Fruit fly (Drosophila melanogaster): ENCODE measurements around the gene Cpsf100.
A peak's percentile ranks its signal among the peaks of the same experiment; 100 is the strongest.

Cpsf100 gene

DNA sequence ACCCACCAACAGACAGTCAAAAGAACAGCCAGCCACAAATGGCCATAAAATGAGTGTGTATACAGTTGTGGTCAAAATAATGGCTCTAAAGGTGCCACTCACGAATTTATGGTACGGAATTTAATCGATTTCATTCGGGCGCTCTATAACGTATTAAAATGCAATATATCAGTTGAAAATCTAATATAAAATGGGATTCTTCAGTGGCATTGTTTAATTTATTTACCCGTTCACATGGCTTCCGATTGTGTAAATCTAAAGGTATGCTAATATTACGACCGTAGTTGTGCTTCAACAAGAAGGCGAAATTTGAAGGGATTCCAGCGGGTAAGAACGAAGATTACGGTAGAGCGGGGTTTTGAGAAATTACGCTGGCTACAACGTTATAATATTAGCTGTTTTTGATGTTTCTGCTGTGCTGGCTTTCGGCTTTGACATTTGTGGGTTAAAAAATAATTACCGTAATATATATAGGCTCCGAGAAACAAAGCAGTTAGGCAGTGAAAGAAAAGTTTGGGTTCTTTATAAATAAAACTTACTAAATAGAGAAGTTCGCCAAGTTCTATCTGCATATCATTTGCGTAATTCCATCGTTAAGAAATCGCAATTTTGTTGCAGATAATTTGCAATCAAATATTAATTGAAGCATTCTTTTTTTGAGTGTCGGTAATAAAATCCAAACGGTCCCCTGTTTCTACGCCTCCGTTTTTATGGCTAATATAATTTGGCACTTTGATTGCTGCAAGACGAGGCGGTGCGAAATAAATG, 41.4 kb downstream of the Cpsf100 start (continued):
- TF ChIP-seq CG10631 (GFP tag; optimal IDR thresholded peaks at IDR 0.05) (peak; percentile 5), CG34406 (GFP tag; optimal IDR thresholded peaks at IDR 0.05) (no peak), eg (GFP tag; IDR thresholded peaks at IDR 0.05) (peak; percentile 29; the same call in 1 of the 3 replicates), CG11902 (GFP tag; optimal IDR thresholded peaks at IDR 0.05) (no peak), Hr38 (GFP tag; optimal IDR thresholded peaks at IDR 0.05) (no peak), Lpt (GFP tag; optimal IDR thresholded peaks at IDR 0.05) (no peak), CG6163 (GFP tag; IDR thresholded peaks at IDR 0.05) (no peak), CG10669 (GFP tag; optimal IDR thresholded peaks at IDR 0.05) (peak; percentile 15), CG32006 (GFP tag; optimal IDR thresholded peaks at IDR 0.05) (peak; percentile 39), CG6808 (GFP tag; optimal IDR thresholded peaks at IDR 0.05) (peak; percentile 7), fkh (GFP tag; optimal IDR thresholded peaks at IDR 0.05) (no peak), OdsH (GFP tag; optimal IDR thresholded peaks at IDR 0.05) (no peak), CG11762 (GFP tag; optimal IDR thresholded peaks at IDR 0.05; ENCODE audit: insufficient read depth) (no peak), Sox14 (GFP tag; optimal IDR thresholded peaks at IDR 0.05) (peak; percentile 25), acj6 (GFP tag; optimal IDR thresholded peaks at IDR 0.05) (peak; percentile 8), CG8119 (GFP tag; IDR thresholded peaks at IDR 0.05) (no peak), Hr39 (GFP tag; optimal IDR thresholded peaks at IDR 0.05) (peak; percentile 66)

DNA sequence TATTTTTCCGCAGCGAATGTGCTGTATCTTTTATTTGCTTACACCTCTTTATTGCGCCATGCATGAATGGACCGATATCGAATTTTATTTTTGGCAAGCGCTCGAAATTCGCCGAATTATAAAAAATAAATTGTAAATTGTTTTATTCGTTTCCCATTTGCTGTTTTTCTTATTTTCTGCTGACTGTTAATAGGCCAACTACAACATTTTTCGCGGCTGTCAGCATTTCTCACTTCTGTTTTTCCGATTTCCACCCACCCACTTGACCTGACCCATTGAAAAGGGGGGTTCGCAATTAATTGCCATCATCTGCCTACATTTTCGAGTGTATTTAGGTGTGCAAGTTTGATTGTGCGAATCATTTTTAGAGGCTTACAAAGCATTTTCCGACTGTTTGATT, 42.2 kb downstream of the Cpsf100 start:
- TF ChIP-seq Met (GFP tag; optimal IDR thresholded peaks at IDR 0.05), result no peak
- no peak for TF ChIP-seq Hr38 (GFP tag; optimal IDR thresholded peaks at IDR 0.05)
- no peak for TF ChIP-seq CG6808 (GFP tag; optimal IDR thresholded peaks at IDR 0.05)
- TF ChIP-seq CG10669 (GFP tag; optimal IDR thresholded peaks at IDR 0.05), result no peak
- TF ChIP-seq Sox15 (GFP tag; optimal IDR thresholded peaks at IDR 0.05), result no peak
- TF ChIP-seq Sox102F (GFP tag; optimal IDR thresholded peaks at IDR 0.05), result no peak
- no peak for TF ChIP-seq CG3919 (GFP tag; optimal IDR thresholded peaks at IDR 0.05)
- no peak for TF ChIP-seq topi (GFP tag; optimal IDR thresholded peaks at IDR 0.05)
- TF ChIP-seq salr (GFP tag; optimal IDR thresholded peaks at IDR 0.05), result no peak

DNA sequence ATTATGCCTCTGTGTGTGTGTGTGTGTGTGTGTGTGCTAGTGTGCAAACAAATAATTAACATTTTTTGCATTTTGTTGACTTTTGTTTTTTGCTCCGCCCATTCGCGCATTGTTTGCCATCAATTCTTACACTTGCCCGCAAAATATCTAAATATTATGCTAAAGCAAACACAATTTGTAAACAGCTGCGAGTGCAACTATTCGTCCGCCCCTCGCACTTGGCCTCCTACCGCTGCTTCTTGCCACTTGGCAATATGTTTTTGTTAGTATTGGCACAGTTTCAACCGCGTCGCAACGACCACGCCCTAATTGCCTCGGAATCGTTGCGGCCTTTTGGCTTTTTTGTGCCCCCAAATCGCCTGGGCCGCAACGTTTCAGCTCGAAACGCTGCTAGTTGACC, 43.2 kb downstream of the Cpsf100 start:
- TF ChIP-seq lz (GFP tag; optimal IDR thresholded peaks at IDR 0.05) (no peak), dac (GFP tag; optimal IDR thresholded peaks at IDR 0.05) (no peak), Eip93F (GFP tag; optimal IDR thresholded peaks at IDR 0.05) (no peak), CG34406 (GFP tag; optimal IDR thresholded peaks at IDR 0.05) (no peak), Smox (GFP tag; optimal IDR thresholded peaks at IDR 0.05) (no peak), CG15336 (GFP tag; IDR thresholded peaks at IDR 0.05) (no peak), CG6276 (GFP tag; optimal IDR thresholded peaks at IDR 0.05) (no peak), net (GFP tag; optimal IDR thresholded peaks at IDR 0.05) (no peak), Sox102F (GFP tag; optimal IDR thresholded peaks at IDR 0.05) (no peak), CG6808 (GFP tag; optimal IDR thresholded peaks at IDR 0.05) (no peak), CG1621 (tag; optimal IDR thresholded peaks at IDR 0.05) (no peak), fkh (GFP tag; optimal IDR thresholded peaks at IDR 0.05) (peak; percentile 70), Ets96B (tag; optimal IDR thresholded peaks at IDR 0.05) (no peak), eg (GFP tag; IDR thresholded peaks at IDR 0.05) (0 out of 3 replicates have a peak, but pooled peaks have one; percentile 35), Gug (GFP tag; IDR thresholded peaks at IDR 0.05) (no peak), CG8319 (GFP tag; optimal IDR thresholded peaks at IDR 0.05) (no peak), CG9139 (GFP tag; optimal IDR thresholded peaks at IDR 0.05) (no peak), Eip78C (GFP tag) (peak; percentile 25), CG8119 (GFP tag; IDR thresholded peaks at IDR 0.05) (no peak), dsx (GFP tag; optimal IDR thresholded peaks at IDR 0.05; ENCODE audit: poor library complexity, severe bottlenecking) (no peak), fd85E (GFP tag; optimal IDR thresholded peaks at IDR 0.05) (no peak), CG4318 (GFP tag; optimal IDR thresholded peaks at IDR 0.05) (no peak), cyc (GFP tag; optimal IDR thresholded peaks at IDR 0.05) (no peak), fd59A (GFP tag; optimal IDR thresholded peaks at IDR 0.05) (no peak)
